Worm (Caenorhabditis elegans) whole organism, mixed stage, embryonic: ENCODE data around the gene phat-8.

ENCODE experiments used
- ceh-83 ChIP-seq: fragments of 200-800 bp; sonication (Bioruptor generic); optimal IDR thresholded peaks from 2 replicates; lab custom pipeline; 2018; ENCODE audit warnings: mild to moderate bottlenecking, missing genetic modification characterization, missing compliant biosample characterization
- elt-3 ChIP-seq: fragments of 150-350 bp; optimal IDR thresholded peaks from 2 replicates; lab custom pipeline; 2014; ENCODE audit warnings: missing biosample characterization, missing genetic modification characterization
- lin-13 ChIP-seq: fragments of 150-350 bp; optimal IDR thresholded peaks from 2 replicates; lab custom pipeline; 2014; ENCODE audit warnings: missing biosample characterization, missing genetic modification characterization
- lsy-2 ChIP-seq: fragments of 150-350 bp; optimal IDR thresholded peaks from 2 replicates; lab custom pipeline; 2014; ENCODE audit warnings: missing biosample characterization, missing genetic modification characterization
- mab-5 ChIP-seq: fragments of 150-350 bp; optimal IDR thresholded peaks from 2 replicates; lab custom pipeline; 2014; ENCODE audit warnings: missing biosample characterization, missing genetic modification characterization
- nhr-2 ChIP-seq: fragments of 150-350 bp; optimal IDR thresholded peaks from 2 replicates; lab custom pipeline; 2014; ENCODE audit warnings: missing biosample characterization, missing genetic modification characterization
- snpc-4 ChIP-seq: fragments of 150-350 bp; optimal IDR thresholded peaks from 2 replicates; lab custom pipeline; 2014; ENCODE audit warnings: missing biosample characterization, missing genetic modification characterization
- unc-39 ChIP-seq: fragments of 150-350 bp; optimal IDR thresholded peaks from 2 replicates; lab custom pipeline; 2014; ENCODE audit warnings: missing biosample characterization, missing genetic modification characterization
- ztf-11 ChIP-seq: fragments of 150-350 bp; optimal IDR thresholded peaks from 2 replicates; lab custom pipeline; 2014; ENCODE audit warnings: missing biosample characterization, missing genetic modification characterization

ce11 chrII:12499969-12500368 is 28.4 kb downstream of the phat-8 start:
- TF ChIP-seq unc-39 (tag; lab: Kevin White, UChicago): no peak
- no peak for TF ChIP-seq nhr-2
- TF ChIP-seq lin-13 (tag; lab: Kevin White, UChicago): no peak
- no peak for TF ChIP-seq mab-5 (tag; lab: Kevin White, UChicago)
- TF ChIP-seq snpc-4: no peak
- no peak for TF ChIP-seq elt-3 (tag; lab: Kevin White, UChicago)
- no peak for TF ChIP-seq ceh-83 (GFP tag; lab: Kevin White, UChicago)
- TF ChIP-seq ztf-11 (tag; lab: Kevin White, UChicago): no peak
- TF ChIP-seq lsy-2 (tag; lab: Kevin White, UChicago): no peak
